Worm (Caenorhabditis elegans) whole organism, midembryonic: ENCODE data around the gene B0524.2.

Experiments
- T22C8.4 ChIP-seq: fragments of 200-800 bp; sonication (Bioruptor generic); IDR thresholded peaks from 2 replicates; pipeline ENCODE4 v1.3.6; 2022; ENCODE audit warnings: missing genetic modification characterization, missing compliant biosample characterization
- flt-1 ChIP-seq: fragments of 200-800 bp; sonication (Bioruptor generic); IDR thresholded peaks from 2 replicates; pipeline ENCODE4 v1.3.6; 2022; ENCODE audit warnings: missing genetic modification characterization, missing compliant biosample characterization
- klf-2 ChIP-seq: fragments of 200-800 bp; sonication (Bioruptor generic); conservative IDR thresholded peaks from 2 replicates; pipeline ENCODE4 v1.3.6; 2022; ENCODE audit warnings: missing genetic modification reagents, missing genetic modification characterization, missing compliant biosample characterization
- med-1 ChIP-seq: sonication (generic microtip); optimal IDR thresholded peaks from 2 replicates; lab custom pipeline; 2017; ENCODE audit warnings: missing genetic modification characterization, mild to moderate bottlenecking, missing compliant biosample characterization, antibody characterized with exemption, missing genetic modification reagents; ENCODE audit not compliant: insufficient read depth
- ref-1 ChIP-seq: fragments of 200-800 bp; sonication (Bioruptor generic); conservative IDR thresholded peaks from 2 replicates; pipeline ENCODE4 v1.3.6; 2022; ENCODE audit warnings: missing genetic modification reagents, missing genetic modification characterization, missing compliant biosample characterization
- tab-1 ChIP-seq: fragments of 200-800 bp; sonication (Bioruptor generic); IDR thresholded peaks from 2 replicates; pipeline ENCODE4 v1.3.6; 2022; ENCODE audit warnings: missing genetic modification characterization, missing compliant biosample characterization
- ztf-23 ChIP-seq: fragments of 200-800 bp; sonication (Bioruptor generic); IDR thresholded peaks from 2 replicates; pipeline ENCODE4 v1.3.6; 2022; ENCODE audit warnings: missing genetic modification reagents, missing genetic modification characterization, missing compliant biosample characterization
- ztf-29 ChIP-seq: fragments of 200-800 bp; sonication (Bioruptor generic); IDR thresholded peaks from 2 replicates; pipeline ENCODE4 v1.3.6; 2022; ENCODE audit warnings: missing genetic modification reagents, missing genetic modification characterization, missing compliant biosample characterization

ce11 chrIII:1947851-1948250, 54.0 kb downstream of the B0524.2 start:
- TF ChIP-seq klf-2 (GFP tag; lab: Robert Waterston, UW) (no peak), ztf-29 (GFP tag; lab: Robert Waterston, UW) (no peak), med-1 (GFP tag; lab: Kevin White, UChicago) (no peak), flt-1 (no peak), tab-1 (no peak), ztf-23 (GFP tag; lab: Robert Waterston, UW) (no peak), T22C8.4 (no peak), ref-1 (no peak)
